Fruit fly (Drosophila melanogaster): ENCODE measurements around the gene Cyp4ac3.

Gene Cyp4ac3

DNA sequence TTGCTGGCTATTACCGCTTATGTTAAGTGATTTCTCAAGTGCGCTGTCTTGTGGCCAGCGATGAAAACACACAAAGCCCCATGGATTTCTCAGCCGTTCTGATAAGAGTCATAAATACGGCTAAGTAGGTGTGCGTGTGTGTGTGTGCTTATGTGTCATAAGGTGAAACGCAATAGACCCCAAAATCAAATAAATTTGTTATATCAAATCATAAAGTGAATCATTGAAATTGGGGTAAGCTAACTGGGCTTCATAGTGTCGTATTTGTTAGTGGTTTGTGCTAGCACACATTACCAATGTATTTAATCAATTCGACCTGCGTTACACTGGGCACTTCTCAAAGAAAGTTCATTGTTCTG lies 31.3 kb downstream of the Cyp4ac3 start:
- TF ChIP-seq noc (tag; optimal IDR thresholded peaks at IDR 0.05) = no peak

DNA sequence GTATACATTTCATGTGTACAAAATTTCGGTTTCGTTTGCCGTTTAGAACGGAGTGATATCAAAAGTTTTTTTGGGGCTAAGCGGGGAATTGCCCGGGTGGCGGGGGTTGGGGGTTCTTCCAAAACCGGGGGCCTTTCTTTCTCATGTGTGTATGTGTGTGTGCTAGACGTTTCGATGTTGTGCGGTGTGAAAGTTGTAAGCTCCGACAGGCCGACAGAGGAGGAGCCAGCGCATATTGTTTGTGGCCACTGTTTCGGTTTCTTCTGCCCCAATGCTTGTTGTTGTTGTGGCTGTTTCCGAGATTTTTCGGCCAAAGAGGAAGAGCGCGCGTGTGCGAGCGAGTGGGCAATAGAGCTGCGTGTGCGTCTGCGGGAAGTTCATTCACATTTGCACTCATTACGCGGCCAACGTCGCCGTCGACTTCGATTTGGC lies 32.0 kb downstream of the Cyp4ac3 start:
- TF ChIP-seq noc (tag; optimal IDR thresholded peaks at IDR 0.05) = no peak

DNA sequence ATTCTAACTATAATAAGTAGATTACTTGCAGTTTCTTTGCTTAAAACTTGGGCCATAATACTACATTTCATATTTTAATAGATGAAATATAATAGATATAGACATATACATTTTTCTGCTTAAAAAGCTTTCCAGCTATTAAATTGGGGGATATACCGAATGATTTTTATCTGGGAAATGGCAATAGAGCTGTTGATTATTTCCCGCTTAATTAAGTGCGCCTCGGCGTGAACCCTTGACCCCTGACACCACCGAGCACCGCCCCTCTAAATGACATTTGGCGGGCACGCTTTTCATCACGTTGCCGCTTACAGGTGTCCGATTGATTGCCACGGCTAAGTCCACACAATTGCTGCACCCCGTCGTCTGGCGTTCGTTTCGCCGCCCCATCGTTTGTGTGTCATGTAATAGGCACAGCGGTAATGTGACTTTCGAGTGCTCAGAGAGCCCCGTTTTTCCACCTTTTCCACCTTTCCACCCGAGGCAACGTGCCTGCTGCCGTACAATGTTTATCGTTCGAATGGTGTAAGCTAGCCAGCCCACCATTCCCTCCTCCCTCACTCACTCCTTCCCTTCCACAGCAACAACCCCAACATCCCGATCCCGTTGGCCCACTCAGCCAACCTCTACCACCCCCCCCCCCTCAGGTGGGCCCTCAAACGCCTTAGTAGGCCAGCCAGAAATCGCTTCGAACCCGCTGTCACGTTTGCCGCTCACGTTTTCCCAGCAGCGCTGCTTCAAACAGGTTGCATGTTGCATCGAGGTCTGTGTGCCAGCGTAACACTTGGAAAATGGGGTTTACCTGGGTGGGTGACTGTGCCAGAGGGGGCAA lies 32.7 kb downstream of the Cyp4ac3 start:
- TF ChIP-seq noc (tag; optimal IDR thresholded peaks at IDR 0.05) = no peak

DNA sequence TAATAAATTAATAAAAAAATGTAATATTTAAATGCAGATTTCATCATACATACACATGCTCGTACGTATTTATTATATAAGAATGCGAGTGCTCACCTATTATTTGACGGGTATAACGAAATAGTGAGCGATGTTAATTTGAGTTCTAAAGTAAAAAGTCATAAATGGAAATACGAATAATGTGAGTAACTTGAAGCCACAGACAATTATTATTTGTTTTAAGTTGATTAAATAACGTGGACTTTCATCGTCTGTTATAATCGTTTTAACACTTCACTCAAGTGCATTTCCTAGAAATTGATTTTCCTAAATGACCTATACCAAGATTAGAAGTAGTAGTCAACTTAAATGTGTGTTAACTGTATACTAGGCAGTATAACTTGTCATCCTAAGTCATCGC lies 34.0 kb downstream of the Cyp4ac3 start:
- no peak for TF ChIP-seq noc (tag; optimal IDR thresholded peaks at IDR 0.05)

DNA sequence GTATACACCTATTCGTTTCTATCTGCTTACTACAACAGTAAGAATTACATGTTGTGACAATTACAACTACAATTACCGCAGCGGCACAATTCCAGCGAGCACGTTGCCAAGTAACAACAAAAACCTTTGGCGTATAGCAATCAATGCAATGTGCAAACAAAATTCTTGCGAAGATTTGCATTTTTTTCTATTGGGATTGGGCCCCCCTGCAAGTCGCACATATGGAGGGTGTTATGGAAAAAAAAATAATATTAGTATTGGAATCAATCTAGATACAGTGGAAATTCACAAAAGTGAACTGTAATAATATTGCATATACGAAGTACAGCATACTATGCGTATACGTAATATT lies 34.4 kb downstream of the Cyp4ac3 start:
- no peak for TF ChIP-seq noc (tag; optimal IDR thresholded peaks at IDR 0.05)

DNA sequence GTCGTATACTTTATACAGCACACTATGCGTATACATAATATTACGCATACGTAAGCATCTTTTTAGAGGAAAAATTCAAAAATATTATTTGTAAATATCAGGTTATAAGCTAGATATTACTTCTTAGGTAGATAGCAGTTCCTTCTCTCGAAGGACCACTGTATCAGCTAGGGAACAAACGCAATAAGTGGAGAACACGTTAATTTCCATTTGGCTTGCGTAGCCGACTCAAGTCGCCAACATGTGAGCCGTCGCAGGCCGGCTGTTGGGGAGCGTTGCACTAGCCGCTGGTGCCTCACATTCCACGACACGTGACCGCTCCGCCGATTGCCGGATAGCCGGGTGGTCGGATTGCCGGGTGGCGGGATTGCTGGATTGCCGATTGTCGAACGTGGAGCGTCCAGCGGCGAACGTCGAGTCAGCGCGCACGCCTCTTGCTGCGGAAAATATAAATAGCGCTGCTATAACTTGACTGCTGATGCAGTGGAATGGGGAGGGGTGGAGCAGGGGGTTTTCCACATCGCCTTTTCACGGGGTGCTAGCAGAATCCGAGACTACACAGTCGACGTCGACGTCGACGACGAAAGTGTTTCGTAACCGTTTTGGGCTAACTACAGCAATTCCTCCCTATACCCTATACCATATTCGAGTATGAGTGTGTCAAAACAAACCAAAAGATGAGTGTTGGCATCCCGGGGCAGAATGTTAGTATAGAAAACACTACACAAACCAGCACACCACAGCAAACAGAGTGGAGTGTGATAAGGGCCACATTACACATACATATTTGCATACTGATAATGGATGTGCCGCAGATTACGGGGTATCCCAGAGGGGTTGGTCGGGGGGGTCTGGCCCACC lies 35.0 kb downstream of the Cyp4ac3 start:
- TF ChIP-seq noc (tag; optimal IDR thresholded peaks at IDR 0.05) = no peak

DNA sequence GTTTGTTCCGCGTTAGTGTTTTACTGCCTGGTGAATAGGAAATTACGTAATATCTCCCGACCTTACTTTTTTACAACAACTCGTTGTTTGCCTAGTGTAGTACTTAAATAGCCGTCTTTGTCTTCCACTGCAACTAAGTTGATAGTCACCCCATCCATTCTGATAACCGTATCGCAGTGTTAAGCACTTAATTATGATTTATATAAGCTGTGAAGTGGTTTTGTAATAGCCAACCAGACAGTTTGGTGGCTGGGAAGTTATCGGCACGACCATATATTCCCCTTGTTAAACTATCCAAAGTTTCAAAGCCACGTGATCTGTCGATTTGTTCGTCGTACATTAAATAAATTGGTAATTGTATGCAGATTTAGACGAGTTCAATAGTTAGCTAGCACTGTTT lies 36.1 kb downstream of the Cyp4ac3 start:
- no peak for TF ChIP-seq noc (tag; optimal IDR thresholded peaks at IDR 0.05)

DNA sequence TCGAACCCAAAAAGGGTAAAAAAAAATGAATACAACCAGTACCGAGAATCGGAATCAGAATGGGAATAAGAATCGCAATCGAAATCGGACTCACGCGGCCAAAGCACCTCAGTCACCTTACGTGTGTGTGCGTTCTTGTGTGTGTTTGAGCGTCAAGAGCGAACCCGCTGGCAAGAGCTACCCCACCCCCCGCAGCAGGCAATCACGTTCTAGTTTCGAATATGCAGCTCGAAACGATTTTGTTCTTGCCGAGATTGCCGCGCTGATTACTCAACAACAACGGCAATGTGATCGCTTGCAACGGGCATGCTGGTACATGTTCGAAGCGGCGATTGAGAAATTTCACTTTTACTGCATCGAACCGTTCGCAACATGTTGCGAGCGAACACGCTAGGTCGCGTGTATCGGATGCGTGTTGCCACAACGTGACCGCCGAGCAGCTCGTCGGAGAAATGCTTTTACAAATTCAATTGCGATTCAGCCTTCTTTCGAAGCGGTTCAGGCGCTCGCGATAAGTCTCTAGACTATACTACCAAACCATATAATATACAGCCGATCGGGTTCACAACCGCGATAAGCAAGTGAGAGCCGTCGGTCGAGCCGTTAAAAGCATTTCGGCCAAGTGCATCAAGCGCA lies 37.1 kb downstream of the Cyp4ac3 start:
- TF ChIP-seq noc (tag; optimal IDR thresholded peaks at IDR 0.05) = peak; percentile 53

DNA sequence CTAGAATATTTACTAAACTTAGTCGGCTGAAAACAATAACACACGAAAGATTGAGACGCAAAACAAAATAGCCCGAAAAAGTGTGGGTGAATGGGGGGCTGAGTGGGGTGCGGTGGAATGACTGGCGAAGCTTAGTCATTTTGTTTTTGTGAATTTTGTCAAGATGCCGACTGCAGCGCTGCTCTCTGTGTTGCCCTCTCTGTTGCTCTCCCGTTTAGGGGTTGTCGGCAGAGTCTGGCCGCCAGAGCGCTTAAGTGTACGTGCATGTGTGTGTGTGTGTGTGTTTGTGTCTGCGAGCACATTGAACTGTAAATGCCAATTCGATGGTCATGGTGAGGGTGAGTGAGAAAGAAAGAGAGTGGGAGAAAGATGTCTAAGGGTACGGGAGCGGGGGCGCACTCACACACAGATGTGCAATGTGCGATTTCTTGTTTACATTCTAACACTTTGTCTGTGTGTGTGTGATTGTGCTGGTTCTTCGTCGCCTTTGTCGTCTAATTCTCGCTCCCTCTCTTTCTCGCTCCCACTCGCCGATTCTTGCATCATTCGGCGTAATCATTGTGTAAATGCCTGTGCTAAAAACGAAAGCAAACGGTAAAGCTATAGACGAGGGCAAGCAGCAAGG lies 38.2 kb downstream of the Cyp4ac3 start:
- TF ChIP-seq noc (tag; optimal IDR thresholded peaks at IDR 0.05) = peak; percentile 27

DNA sequence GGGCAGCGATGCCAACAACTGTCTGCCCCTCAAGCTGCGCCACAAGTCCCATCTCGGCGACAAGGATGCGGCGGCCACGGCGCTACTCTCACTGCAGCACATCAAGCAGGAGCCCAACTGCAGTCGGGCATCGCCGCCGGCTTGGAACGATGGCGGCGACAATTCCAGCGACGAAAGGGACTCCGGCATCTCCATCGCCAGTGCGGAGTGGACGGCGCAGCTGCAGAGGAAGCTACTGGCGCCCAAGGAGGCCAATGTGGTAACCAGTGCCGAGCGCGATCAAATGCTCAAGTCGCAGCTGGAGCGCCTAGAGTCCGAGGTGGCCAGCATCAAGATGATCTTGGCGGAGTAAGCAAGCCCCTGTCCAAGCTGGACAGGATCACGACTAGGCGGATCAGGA lies 41.1 kb downstream of the Cyp4ac3 start:
- TF ChIP-seq noc (tag; optimal IDR thresholded peaks at IDR 0.05) = no peak

DNA sequence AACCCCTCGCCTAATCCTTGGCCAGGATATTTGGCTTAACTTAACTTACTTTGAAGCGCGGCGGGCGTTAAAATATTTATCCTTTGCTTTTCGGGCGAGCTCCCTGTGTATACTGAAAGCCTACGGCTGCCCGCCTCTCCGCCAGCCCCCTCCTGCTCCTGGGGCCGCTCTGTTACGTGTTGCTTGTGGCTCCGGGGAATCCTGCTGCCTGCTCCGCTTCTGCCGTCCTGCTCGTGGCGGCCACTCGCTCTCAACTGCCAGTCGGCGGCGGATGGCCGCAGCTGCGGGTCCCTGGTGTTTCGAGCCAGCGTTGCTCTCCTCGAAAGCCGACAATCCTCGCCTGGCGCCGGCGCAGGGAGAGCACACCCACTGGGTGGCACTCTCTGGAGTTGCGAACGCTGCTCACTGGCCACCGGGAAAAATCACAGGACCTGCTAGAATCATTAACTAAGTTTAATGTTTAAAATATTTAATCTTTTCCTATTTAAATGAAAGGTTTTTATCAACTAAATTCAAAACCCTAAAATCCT lies 46.4 kb downstream of the Cyp4ac3 start, which contains the start of gene CG14024:
CG14024 (minus strand) TSS at position 266 of the 530 bp plus-strand sequence.
- TF ChIP-seq noc (tag; optimal IDR thresholded peaks at IDR 0.05) = no peak
